Worm (Caenorhabditis elegans) whole organism, L4/young adult: Measurements from ENCODE around the gene ugt-44.

Experiments used
- W03F9.2 ChIP-seq: fragments of 150-350 bp; optimal IDR thresholded peaks from 2 replicates; lab custom pipeline; 2014; ENCODE audit warnings: missing biosample characterization, missing genetic modification characterization
- dao-5 ChIP-seq: sonication (generic microtip); optimal IDR thresholded peaks from 2 replicates; lab custom pipeline; 2016; ENCODE audit warnings: missing genotype, missing genetic modification characterization, moderate library complexity, missing compliant biosample characterization
- him-1 ChIP-seq: sonication (generic microtip); optimal IDR thresholded peaks from 2 replicates; lab custom pipeline; 2016; ENCODE audit warnings: missing genotype, missing genetic modification reagents, missing genetic modification characterization, missing compliant biosample characterization

ce11 chrIV:10483607-10484117, 14.1 kb downstream of the ugt-44 start, which contains the start of the genes F01D4.5 and ced-5:
- TF ChIP-seq him-1 (tag; lab: Kevin White, UChicago) (peak; percentile 47), W03F9.2 (tag; lab: Kevin White, UChicago) (peak; percentile 95), dao-5 (tag; lab: Kevin White, UChicago) (no peak)
